Fruit fly (Drosophila melanogaster) whole organism, adult: ENCODE results near the gene Ts.
A peak's percentile ranks its signal among the peaks of the same experiment; 100 is the strongest.

Experiments
- CG11617 ChIP-seq: fragments of 200-800 bp; sonication (Bioruptor generic); optimal IDR thresholded peaks from 2 replicates; lab custom pipeline; 2017; ENCODE audit warnings: mild to moderate bottlenecking, missing biosample characterization, missing genetic modification reagents, missing genetic modification characterization
- CG14711 ChIP-seq: fragments of 200-800 bp; sonication (Bioruptor generic); optimal IDR thresholded peaks from 2 replicates; lab custom pipeline; 2018; ENCODE audit warnings: missing biosample characterization, mild to moderate bottlenecking, missing genetic modification characterization, moderate library complexity
- CG1620 ChIP-seq: fragments of 200-800 bp; sonication (Bioruptor generic); optimal IDR thresholded peaks from 2 replicates; lab custom pipeline; 2016; ENCODE audit warnings: missing biosample characterization, missing genetic modification characterization
- CG5204 ChIP-seq: fragments of 200-800 bp; sonication (Bioruptor generic); optimal IDR thresholded peaks from 2 replicates; lab custom pipeline; 2016; ENCODE audit warnings: missing biosample characterization, missing genetic modification characterization
- Clk ChIP-seq: fragments of 200-800 bp; sonication (Bioruptor generic); optimal IDR thresholded peaks from 2 replicates; lab custom pipeline; 2017; ENCODE audit warnings: missing biosample characterization, missing genetic modification characterization
- Mnt ChIP-seq: fragments of 200-800 bp; sonication (Bioruptor generic); optimal IDR thresholded peaks from 2 replicates; lab custom pipeline; 2016; ENCODE audit warnings: missing biosample characterization, mild to moderate bottlenecking, missing genetic modification characterization
- bab1 ChIP-seq: fragments of 200-800 bp; sonication (Bioruptor generic); optimal IDR thresholded peaks from 3 replicates; lab custom pipeline; 2019; ENCODE audit warnings: missing biosample characterization, mild to moderate bottlenecking, missing genetic modification characterization, moderate library complexity
- kay ChIP-seq: fragments of 200-800 bp; sonication (Bioruptor generic); peaks from one replicate; lab custom pipeline; 2016; ENCODE audit warnings: missing biosample characterization, missing genetic modification characterization, borderline replicate concordance
- ovo ChIP-seq: fragments of 200-800 bp; sonication (Bioruptor generic); optimal IDR thresholded peaks from 2 replicates; lab custom pipeline; 2016; ENCODE audit warnings: missing biosample characterization, missing genetic modification characterization
- pad ChIP-seq: fragments of 200-800 bp; sonication (Bioruptor generic); optimal IDR thresholded peaks from 3 replicates; lab custom pipeline; 2017; ENCODE audit warnings: missing biosample characterization, missing genetic modification characterization, mild to moderate bottlenecking, moderate library complexity, missing genetic modification reagents
- tj ChIP-seq: fragments of 200-800 bp; sonication (Bioruptor generic); optimal IDR thresholded peaks from 3 replicates; lab custom pipeline; 2017; ENCODE audit warnings: missing biosample characterization, mild to moderate bottlenecking, missing genetic modification characterization, moderate library complexity
- toe ChIP-seq: fragments of 200-800 bp; sonication (Bioruptor generic); optimal IDR thresholded peaks from 2 replicates; lab custom pipeline; 2016; ENCODE audit warnings: missing biosample characterization, missing genetic modification characterization

dm6 chr2L:2944509-2944908 is 24.9 kb downstream of the Ts start:
- TF ChIP-seq Clk (GFP tag; lab: Kevin White, UChicago) (no peak), CG1620 (GFP tag; lab: Kevin White, UChicago) (no peak), CG5204 (GFP tag; lab: Kevin White, UChicago) (no peak), Mnt (GFP tag; lab: Kevin White, UChicago) (no peak), kay (no peak), ovo (no peak), tj (GFP tag; lab: Kevin White, UChicago) (no peak), pad (GFP tag; lab: Kevin White, UChicago) (no peak), CG11617 (GFP tag; lab: Kevin White, UChicago) (no peak), bab1 (GFP tag; lab: Kevin White, UChicago) (no peak), CG14711 (tag; lab: Kevin White, UChicago) (peak; percentile 42), toe (GFP tag; lab: Kevin White, UChicago) (no peak)
